Worm (Caenorhabditis elegans): ENCODE results near the gene sulp-4.

sulp-4 gene

ce11 chrV:11887988-11888499 lies 12.9 kb downstream of the sulp-4 start, which contains the start of gene adh-1:
Gene adh-1, plus strand, starts transcription at chrV:11888248.
- TF ChIP-seq dao-5 (tag; optimal IDR thresholded peaks at IDR 0.05) (no peak), W03F9.2 (tag; optimal IDR thresholded peaks at IDR 0.05) (no peak), him-1 (tag; optimal IDR thresholded peaks at IDR 0.05) (no peak)

- TF ChIP-seq him-1 (tag; optimal IDR thresholded peaks at IDR 0.05) (no peak), W03F9.2 (tag; optimal IDR thresholded peaks at IDR 0.05) (no peak), dao-5 (tag; optimal IDR thresholded peaks at IDR 0.05) (no peak)
Observed at ce11 chrV:11888656-11889055, 13.5 kb downstream of the sulp-4 start.

- TF ChIP-seq W03F9.2 (tag; optimal IDR thresholded peaks at IDR 0.05) (no peak), dao-5 (tag; optimal IDR thresholded peaks at IDR 0.05) (no peak), him-1 (tag; optimal IDR thresholded peaks at IDR 0.05) (no peak)
Observed at ce11 chrV:11889115-11889935, 14.2 kb downstream of the sulp-4 start.

ce11 chrV:11891143-11891862 lies 16.1 kb downstream of the sulp-4 start, which contains the start of the genes sodh-2 and srx-76:
Gene sodh-2, minus strand, starts transcription at chrV:11891243.
Gene srx-76, plus strand, starts transcription at chrV:11891812.
- TF ChIP-seq W03F9.2 (tag; optimal IDR thresholded peaks at IDR 0.05) (no peak), him-1 (tag; optimal IDR thresholded peaks at IDR 0.05) (no peak), dao-5 (tag; optimal IDR thresholded peaks at IDR 0.05) (no peak)

ce11 chrV:11893975-11894374 lies 18.8 kb downstream of the sulp-4 start, which contains the start of gene K12G11.6:
Gene K12G11.6, plus strand, starts transcription at chrV:11894331.
- TF ChIP-seq him-1 (tag; optimal IDR thresholded peaks at IDR 0.05) (no peak), dao-5 (tag; optimal IDR thresholded peaks at IDR 0.05) (no peak), W03F9.2 (tag; optimal IDR thresholded peaks at IDR 0.05) (no peak)

DNA sequence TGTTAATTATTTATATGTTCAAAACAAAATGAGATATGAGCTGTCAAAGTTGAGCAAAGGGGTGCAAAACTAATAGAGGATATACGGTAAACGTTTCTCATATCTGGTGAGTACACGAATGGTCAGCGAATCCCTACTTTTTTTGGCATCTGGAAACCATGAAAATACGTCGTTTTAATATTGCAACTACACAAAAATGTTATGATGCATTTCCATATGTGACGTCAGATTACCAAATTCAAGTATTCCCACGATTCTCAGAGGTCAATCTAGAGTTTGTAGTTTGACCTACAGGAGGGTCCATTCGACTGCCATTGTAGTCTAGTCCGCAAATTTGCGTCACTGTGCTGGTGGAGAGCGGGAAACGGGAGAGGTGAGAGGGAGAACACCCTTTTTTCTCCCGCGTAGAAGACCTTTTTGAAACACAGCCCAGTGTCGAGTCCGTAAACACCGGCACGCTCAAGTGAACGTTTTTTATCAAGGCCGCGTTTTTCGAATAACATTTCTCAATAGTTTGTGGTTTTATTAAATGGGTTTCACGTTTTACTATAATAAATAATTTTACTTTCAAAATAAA lies 21.2 kb downstream of the sulp-4 start:
- TF ChIP-seq him-1 (tag; optimal IDR thresholded peaks at IDR 0.05) (no peak), W03F9.2 (tag; optimal IDR thresholded peaks at IDR 0.05) (no peak), dao-5 (tag; optimal IDR thresholded peaks at IDR 0.05) (no peak)

- TF ChIP-seq dao-5 (tag; optimal IDR thresholded peaks at IDR 0.05): no peak
- TF ChIP-seq him-1 (tag; optimal IDR thresholded peaks at IDR 0.05): no peak
- no peak for TF ChIP-seq W03F9.2 (tag; optimal IDR thresholded peaks at IDR 0.05)
Observed at ce11 chrV:11897604-11898003, 22.4 kb downstream of the sulp-4 start.

DNA sequence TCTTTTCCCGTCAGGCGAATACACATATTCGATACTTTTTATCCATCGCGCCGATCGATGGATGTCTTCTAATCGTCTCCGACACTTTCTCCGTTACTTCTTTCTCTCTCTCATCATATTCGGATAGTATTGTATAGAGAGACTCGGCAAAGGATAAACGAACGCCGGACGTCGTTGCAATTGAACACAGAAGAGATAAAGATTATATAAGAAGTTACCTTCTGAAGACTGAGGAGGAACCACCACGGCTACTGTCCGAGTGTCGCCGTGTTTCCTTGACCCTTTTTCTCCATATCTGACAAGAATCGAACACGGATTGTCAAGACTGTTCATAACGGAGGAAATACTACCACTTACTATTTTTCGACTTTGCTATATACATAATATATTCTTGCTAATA lies 24.0 kb downstream of the sulp-4 start, which contains the start of gene sma-1:
sma-1 (plus strand) TSS at position 301 of the 400 bp plus-strand sequence.
- no peak for TF ChIP-seq W03F9.2 (tag; optimal IDR thresholded peaks at IDR 0.05)
- TF ChIP-seq him-1 (tag; optimal IDR thresholded peaks at IDR 0.05): no peak
- TF ChIP-seq dao-5 (tag; optimal IDR thresholded peaks at IDR 0.05): no peak

DNA sequence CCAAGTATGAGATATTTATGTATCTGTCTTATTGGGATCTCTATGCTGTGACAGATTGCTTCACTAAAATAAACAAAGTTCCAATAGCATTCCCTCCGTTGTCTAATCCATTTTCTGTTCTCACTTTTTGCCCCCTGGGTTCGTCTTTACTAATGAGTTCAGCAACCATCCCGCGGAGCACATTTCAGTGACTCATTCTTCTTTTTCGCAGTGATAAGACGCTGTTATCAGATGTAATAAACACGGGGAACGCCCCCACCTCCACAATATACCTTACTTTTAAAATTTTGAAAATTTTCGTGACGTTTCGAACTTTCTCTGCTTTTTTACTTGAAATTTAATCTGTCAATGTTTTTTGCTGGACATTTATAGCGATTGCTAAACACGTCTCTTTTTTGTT lies 25.0 kb downstream of the sulp-4 start:
- no peak for TF ChIP-seq W03F9.2 (tag; optimal IDR thresholded peaks at IDR 0.05)
- no peak for TF ChIP-seq dao-5 (tag; optimal IDR thresholded peaks at IDR 0.05)
- no peak for TF ChIP-seq him-1 (tag; optimal IDR thresholded peaks at IDR 0.05)

DNA sequence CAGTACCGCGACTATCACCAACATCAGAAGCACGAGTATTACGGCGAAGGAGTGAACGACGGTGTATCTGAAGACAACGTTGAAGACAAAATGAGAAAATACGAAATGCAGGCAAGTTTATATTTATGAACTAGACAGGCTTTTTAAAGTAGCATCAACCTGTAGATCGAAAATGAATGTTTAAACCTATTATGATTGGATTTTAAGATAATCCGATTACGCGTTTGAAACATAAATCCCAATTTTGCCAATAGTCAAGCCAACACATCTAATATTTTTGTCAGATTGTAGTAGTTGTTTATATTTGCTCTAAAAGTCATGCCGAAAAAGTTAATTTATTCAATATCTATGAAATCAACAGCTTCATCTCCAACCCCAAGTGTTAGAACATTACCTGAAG lies 26.1 kb downstream of the sulp-4 start:
- no peak for TF ChIP-seq dao-5 (tag; optimal IDR thresholded peaks at IDR 0.05)
- TF ChIP-seq him-1 (tag; optimal IDR thresholded peaks at IDR 0.05): no peak
- no peak for TF ChIP-seq W03F9.2 (tag; optimal IDR thresholded peaks at IDR 0.05)

DNA sequence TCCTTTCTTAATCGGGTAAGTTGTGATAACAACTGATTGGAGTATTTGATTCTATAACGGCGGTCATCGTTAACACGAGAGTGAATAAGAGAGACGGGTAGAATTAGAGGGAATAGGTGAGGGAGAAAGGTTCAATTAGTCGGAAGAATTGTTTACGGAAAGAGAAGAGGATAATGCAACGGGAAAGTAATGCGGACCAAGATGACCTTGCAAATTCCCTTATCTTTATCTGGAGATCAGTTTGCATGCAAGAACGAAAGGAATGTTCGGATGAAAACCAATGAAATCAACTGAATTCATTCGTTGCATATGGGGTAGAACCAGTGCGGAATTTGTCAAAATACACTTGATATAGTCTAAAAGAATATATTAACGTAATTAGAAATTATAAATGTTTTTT lies 27.0 kb downstream of the sulp-4 start:
- TF ChIP-seq dao-5 (tag; optimal IDR thresholded peaks at IDR 0.05): no peak
- TF ChIP-seq him-1 (tag; optimal IDR thresholded peaks at IDR 0.05): no peak
- TF ChIP-seq W03F9.2 (tag; optimal IDR thresholded peaks at IDR 0.05): no peak

- no peak for TF ChIP-seq W03F9.2 (tag; optimal IDR thresholded peaks at IDR 0.05)
Observed at ce11 chrV:11905977-11906376, 30.8 kb downstream of the sulp-4 start.

DNA sequence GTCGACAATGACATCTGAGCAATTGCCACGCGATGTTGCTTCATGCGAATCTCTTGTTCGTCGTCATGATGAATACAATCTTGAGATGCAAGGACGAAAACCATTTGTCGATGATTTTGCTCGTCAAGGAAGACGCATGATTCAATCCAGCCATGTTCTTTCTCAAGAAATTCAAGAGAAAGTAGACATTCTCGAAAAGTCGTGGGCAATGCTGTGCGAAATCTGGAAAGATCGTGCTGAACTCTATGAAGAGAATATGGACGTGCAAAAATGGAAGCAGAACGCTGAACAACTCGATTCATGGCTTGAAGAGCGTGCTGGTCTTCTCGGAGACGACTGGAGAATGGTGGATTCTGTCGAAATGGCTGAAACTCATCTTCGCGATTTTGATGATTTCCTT lies 38.1 kb downstream of the sulp-4 start:
- TF ChIP-seq him-1 (tag; optimal IDR thresholded peaks at IDR 0.05): no peak

DNA sequence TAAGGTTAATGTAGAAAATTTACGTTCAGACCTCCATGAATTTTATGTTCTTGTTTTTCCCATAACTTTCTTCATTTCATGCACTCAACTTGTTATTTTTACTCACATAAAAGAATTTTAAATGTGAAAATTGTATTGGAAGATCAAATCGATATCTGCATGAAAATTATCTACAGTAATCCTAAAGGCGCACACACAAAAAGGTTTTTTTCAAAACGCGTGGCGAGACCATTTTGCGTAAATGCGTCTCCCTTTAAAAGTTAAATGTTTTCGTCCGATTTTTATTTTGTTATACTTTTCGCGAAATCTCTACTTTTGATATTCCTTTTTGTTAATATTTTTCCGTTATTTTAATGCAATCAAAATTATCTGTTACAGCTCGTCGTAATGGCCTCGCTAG lies 42.0 kb downstream of the sulp-4 start, which contains the start of gene R31.2:
R31.2 (plus strand) TSS at position 388 of the 400 bp plus-strand sequence.
- TF ChIP-seq W03F9.2 (tag; optimal IDR thresholded peaks at IDR 0.05) (no peak), dao-5 (tag; optimal IDR thresholded peaks at IDR 0.05) (no peak), him-1 (tag; optimal IDR thresholded peaks at IDR 0.05) (no peak)
